Fruit fly (Drosophila melanogaster) whole organism, embryonic: Measurements from ENCODE around the gene CG42449.

ENCODE experiments used
- Abd-B ChIP-seq: fragments of 200-800 bp; sonication (Bioruptor generic); optimal IDR thresholded peaks from 2 replicates; lab custom pipeline; 2018; ENCODE audit warnings: missing biosample characterization, mild to moderate bottlenecking, missing genetic modification characterization, moderate library complexity
- Atf3 ChIP-seq: fragments of 200-800 bp; sonication (Bioruptor generic); optimal IDR thresholded peaks from 3 replicates; lab custom pipeline; 2016; ENCODE audit warnings: missing biosample characterization, missing genetic modification characterization
- Bdp1 ChIP-seq: fragments of 200-800 bp; sonication (Bioruptor generic); optimal IDR thresholded peaks from 3 replicates; lab custom pipeline; 2016; ENCODE audit warnings: missing biosample characterization, missing genetic modification characterization
- CG10366 ChIP-seq: fragments of 200-800 bp; sonication (Bioruptor generic); IDR thresholded peaks from 2 replicates; pipeline ENCODE4 v1.3.6; 2022; ENCODE audit warnings: missing biosample characterization, missing genetic modification characterization
- CG11456 ChIP-seq: fragments of 200-800 bp; sonication (Bioruptor generic); IDR thresholded peaks from 3 replicates; pipeline ENCODE4 v1.3.6; 2022; ENCODE audit warnings: missing biosample characterization, missing genetic modification characterization
- CG11504 ChIP-seq: fragments of 200-800 bp; sonication (Bioruptor generic); optimal IDR thresholded peaks from 3 replicates; lab custom pipeline; 2019; ENCODE audit warnings: missing biosample characterization, mild to moderate bottlenecking, missing genetic modification characterization, moderate library complexity
- CG1647 ChIP-seq: fragments of 200-800 bp; sonication (Bioruptor generic); optimal IDR thresholded peaks from 3 replicates; lab custom pipeline; 2016; ENCODE audit warnings: missing biosample characterization, missing genetic modification characterization
- CG17328 ChIP-seq: fragments of 200-800 bp; sonication (Bioruptor generic); IDR thresholded peaks from 2 replicates; pipeline ENCODE4 v1.3.6; 2022; ENCODE audit warnings: missing biosample characterization, missing genetic modification characterization
- CG2875 ChIP-seq: fragments of 200-800 bp; sonication (Bioruptor generic); optimal IDR thresholded peaks from 2 replicates; lab custom pipeline; 2017; ENCODE audit warnings: missing biosample characterization, mild to moderate bottlenecking, missing genetic modification characterization, missing genetic modification reagents
- CG30431 ChIP-seq: fragments of 200-800 bp; sonication (Bioruptor generic); optimal IDR thresholded peaks from 2 replicates; lab custom pipeline; 2017; ENCODE audit warnings: missing biosample characterization, missing genetic modification characterization
- CG4404 ChIP-seq: fragments of 200-800 bp; sonication (Bioruptor generic); IDR thresholded peaks from 2 replicates; pipeline ENCODE4 v1.3.6; 2022; ENCODE audit warnings: missing biosample characterization, missing genetic modification characterization
- CG4424 ChIP-seq: fragments of 200-800 bp; sonication (Bioruptor generic); optimal IDR thresholded peaks from 3 replicates; lab custom pipeline; 2016; ENCODE audit warnings: missing biosample characterization, missing genetic modification characterization
- CG4854 ChIP-seq: fragments of 200-800 bp; sonication (Bioruptor generic); optimal IDR thresholded peaks from 2 replicates; lab custom pipeline; 2016; ENCODE audit warnings: missing biosample characterization, missing genetic modification characterization, inconsistent platforms
- CG5245 ChIP-seq: fragments of 200-800 bp; sonication (Bioruptor generic); optimal IDR thresholded peaks from 3 replicates; lab custom pipeline; 2016; ENCODE audit warnings: missing biosample characterization, missing genetic modification characterization
- CG6683 ChIP-seq: fragments of 200-800 bp; sonication (Bioruptor generic); optimal IDR thresholded peaks from 2 replicates; lab custom pipeline; 2017; ENCODE audit warnings: missing biosample characterization, mild to moderate bottlenecking, missing genetic modification characterization, missing genetic modification reagents
- CG6791 ChIP-seq: fragments of 200-800 bp; sonication (Bioruptor generic); IDR thresholded peaks from 3 replicates; pipeline ENCODE4 v1.3.6; 2022; ENCODE audit warnings: missing biosample characterization, missing genetic modification characterization; ENCODE audit not compliant: partially characterized antibody
- CG7963 ChIP-seq: fragments of 200-800 bp; sonication (Bioruptor generic); IDR thresholded peaks from 3 replicates; pipeline ENCODE4 v1.3.6; 2022; ENCODE audit warnings: missing biosample characterization, missing genetic modification characterization; ENCODE audit not compliant: partially characterized antibody
- CG8944 ChIP-seq: fragments of 200-800 bp; sonication (Bioruptor generic); optimal IDR thresholded peaks from 3 replicates; lab custom pipeline; 2016; ENCODE audit warnings: missing biosample characterization, missing genetic modification characterization
- CkIIα-i1 ChIP-seq: fragments of 200-800 bp; sonication (Bioruptor generic); IDR thresholded peaks from 2 replicates; pipeline ENCODE4 v1.3.6; 2022; ENCODE audit warnings: missing biosample characterization, missing genetic modification characterization
- Dip2 ChIP-seq: fragments of 200-800 bp; sonication (Bioruptor generic); IDR thresholded peaks from 2 replicates; pipeline ENCODE4 v1.3.6; 2022; ENCODE audit warnings: missing biosample characterization, missing genetic modification characterization
- Dll ChIP-seq: fragments of 200-800 bp; sonication (Bioruptor generic); IDR thresholded peaks from 4 replicates; pipeline ENCODE4 v1.3.6; 2022; ENCODE audit warnings: missing biosample characterization, missing genetic modification characterization; ENCODE audit not compliant: partially characterized antibody
- Doc2 ChIP-seq: fragments of 200-800 bp; sonication (Bioruptor generic); IDR thresholded peaks from 2 replicates; pipeline ENCODE4 v1.3.6; 2022; ENCODE audit warnings: missing biosample characterization, missing genetic modification characterization
- HLH3B ChIP-seq: fragments of 200-800 bp; sonication (Bioruptor generic); IDR thresholded peaks from 2 replicates; pipeline ENCODE4 v1.3.6; 2022; ENCODE audit warnings: missing biosample characterization, missing genetic modification characterization
- Hand ChIP-seq: fragments of 200-800 bp; sonication (Bioruptor generic); optimal IDR thresholded peaks from 2 replicates; lab custom pipeline; 2017; ENCODE audit warnings: mild to moderate bottlenecking, missing biosample characterization, missing genetic modification reagents, missing genetic modification characterization
- Kr ChIP-seq: fragments of 200-800 bp; sonication (Bioruptor generic); optimal IDR thresholded peaks from 2 replicates; lab custom pipeline; 2017; ENCODE audit warnings: missing biosample characterization, mild to moderate bottlenecking, missing genetic modification characterization
- MESR4 ChIP-seq: fragments of 200-800 bp; sonication (Bioruptor generic); optimal IDR thresholded peaks from 2 replicates; lab custom pipeline; 2018; ENCODE audit warnings: missing biosample characterization, mild to moderate bottlenecking, missing genetic modification characterization, moderate library complexity
- Myb ChIP-seq: fragments of 200-800 bp; sonication (Bioruptor generic); optimal IDR thresholded peaks from 2 replicates; lab custom pipeline; 2016; ENCODE audit warnings: missing biosample characterization, missing genetic modification characterization
- Ptx1 ChIP-seq: fragments of 200-800 bp; sonication (Bioruptor generic); IDR thresholded peaks from 2 replicates; pipeline ENCODE4 v1.3.6; 2022; ENCODE audit warnings: missing biosample characterization, missing genetic modification characterization
- Sox100B ChIP-seq: fragments of 200-800 bp; sonication (Bioruptor generic); optimal IDR thresholded peaks from 3 replicates; lab custom pipeline; 2018; ENCODE audit warnings: missing biosample characterization, mild to moderate bottlenecking, missing genetic modification characterization
- Ssrp ChIP-seq: fragments of 200-800 bp; sonication (Bioruptor generic); optimal IDR thresholded peaks from 2 replicates; lab custom pipeline; 2018; ENCODE audit warnings: missing biosample characterization, mild to moderate bottlenecking, missing genetic modification characterization, moderate library complexity
- Tbp ChIP-seq: fragments of >200 bp; optimal IDR thresholded peaks from 2 replicates; lab custom pipeline; 2018; ENCODE audit warnings: missing biosample characterization, missing genetic modification characterization
- YL-1 ChIP-seq: fragments of 200-800 bp; sonication (Bioruptor generic); optimal IDR thresholded peaks from 3 replicates; lab custom pipeline; 2017; ENCODE audit warnings: missing biosample characterization, mild to moderate bottlenecking, missing genetic modification characterization
- aop ChIP-seq: fragments of 200-800 bp; sonication (Bioruptor generic); IDR thresholded peaks from 2 replicates; pipeline ENCODE4 v1.3.6; 2022; ENCODE audit warnings: missing biosample characterization, missing genetic modification characterization
- ap ChIP-seq: fragments of 200-800 bp; sonication (Bioruptor generic); IDR thresholded peaks from 2 replicates; pipeline ENCODE4 v1.3.6; 2022; ENCODE audit warnings: missing biosample characterization, missing genetic modification characterization
- ash1 ChIP-seq: fragments of 200-800 bp; sonication (Bioruptor generic); optimal IDR thresholded peaks from 2 replicates; lab custom pipeline; 2018; ENCODE audit warnings: missing biosample characterization, mild to moderate bottlenecking, missing genetic modification characterization
- btn ChIP-seq: fragments of 200-800 bp; sonication (Bioruptor generic); optimal IDR thresholded peaks from 2 replicates; lab custom pipeline; 2016; ENCODE audit warnings: missing biosample characterization, missing genetic modification characterization
- dpn ChIP-seq, 2 experiments: fragments of 200-800 bp; sonication (Bioruptor generic); optimal IDR thresholded peaks; 3 replicates each; lab custom pipeline; 2016; ENCODE audit warnings: missing biosample characterization in 2 of 2, missing genetic modification characterization in 2 of 2
- gt ChIP-seq: fragments of 200-800 bp; sonication (Bioruptor generic); IDR thresholded peaks from 2 replicates; pipeline ENCODE4 v1.3.6; 2022; ENCODE audit warnings: missing biosample characterization, missing genetic modification characterization
- insv ChIP-seq, 2 experiments: fragments of 200-800 bp; sonication (Bioruptor generic); optimal IDR thresholded peaks; 3 replicates each; lab custom pipeline; 2016 to 2018; ENCODE audit warnings: missing biosample characterization in 2 of 2, missing genetic modification characterization in 2 of 2
- nau ChIP-seq: fragments of 200-800 bp; sonication (Bioruptor generic); optimal IDR thresholded peaks from 3 replicates; lab custom pipeline; 2017; ENCODE audit warnings: missing biosample characterization, mild to moderate bottlenecking, missing genetic modification characterization, missing genetic modification reagents
- repo ChIP-seq: fragments of 200-800 bp; sonication (Bioruptor generic); optimal IDR thresholded peaks from 2 replicates; lab custom pipeline; 2016; ENCODE audit warnings: missing biosample characterization, missing genetic modification characterization
- scrt ChIP-seq: fragments of 200-800 bp; sonication (Bioruptor generic); optimal IDR thresholded peaks from 2 replicates; lab custom pipeline; 2018; ENCODE audit warnings: missing biosample characterization, mild to moderate bottlenecking, missing genetic modification characterization, moderate library complexity
- slou ChIP-seq: fragments of 200-800 bp; sonication (Bioruptor generic); optimal IDR thresholded peaks from 3 replicates; lab custom pipeline; 2016; ENCODE audit warnings: missing biosample characterization, missing genetic modification characterization
- slp2 ChIP-seq: fragments of 200-800 bp; sonication (Bioruptor generic); optimal IDR thresholded peaks from 2 replicates; lab custom pipeline; 2016; ENCODE audit warnings: missing biosample characterization, missing genetic modification characterization
- sr ChIP-seq: fragments of 200-800 bp; sonication (Bioruptor generic); IDR thresholded peaks from 3 replicates; pipeline ENCODE4 v1.3.6; 2022; ENCODE audit warnings: missing biosample characterization, missing genetic modification characterization
- stwl ChIP-seq: fragments of 200-800 bp; sonication (Bioruptor generic); optimal IDR thresholded peaks from 3 replicates; lab custom pipeline; 2018; ENCODE audit warnings: missing biosample characterization, mild to moderate bottlenecking, missing genetic modification characterization, moderate library complexity
- tgo ChIP-seq: fragments of 200-800 bp; sonication (Bioruptor generic); IDR thresholded peaks from 3 replicates; pipeline ENCODE4 v1.3.6; 2022; ENCODE audit warnings: missing biosample characterization, missing genetic modification characterization
- wdn ChIP-seq: fragments of 200-800 bp; sonication (Bioruptor generic); IDR thresholded peaks from 2 replicates; pipeline ENCODE4 v1.3.6; 2022; ENCODE audit warnings: missing biosample characterization, missing genetic modification characterization
- zf30C ChIP-seq: fragments of 200-800 bp; sonication (Bioruptor generic); optimal IDR thresholded peaks from 3 replicates; lab custom pipeline; 2018; ENCODE audit warnings: missing biosample characterization, mild to moderate bottlenecking, missing genetic modification characterization

CG42449 gene

dm6 chrX:5677400-5678177 lies 5.5 kb upstream of the CG42449 start (continued):
- peak; percentile 98 for TF ChIP-seq YL-1 (GFP tag; lab: Kevin White, UChicago)
- peak; percentile 38 for TF ChIP-seq Abd-B
- peak; percentile 30; the same call in 1 of the 2 replicates for TF ChIP-seq Ptx1 (GFP tag; lab: Robert Waterston, UW)
- peak; percentile 80 for TF ChIP-seq Atf3 (GFP tag; lab: Kevin White, UChicago)
- no peak for TF ChIP-seq Dll
- TF ChIP-seq Dip2 (GFP tag; lab: Robert Waterston, UW) = no peak
- TF ChIP-seq Myb (GFP tag; lab: Kevin White, UChicago) = peak; percentile 60
- 0 out of 2 replicates have a peak, but pooled peaks have one; percentile 46 for TF ChIP-seq aop (GFP tag; lab: Robert Waterston, UW)
- TF ChIP-seq stwl = peak; percentile 49
- peak; percentile 36 to 83 for TF ChIP-seq insv (GFP tag; optimal IDR thresholded peaks at IDR 0.05; lab: Kevin White, UChicago)
- TF ChIP-seq slou (GFP tag; lab: Kevin White, UChicago) = peak; percentile 72
- TF ChIP-seq HLH3B (GFP tag; lab: Robert Waterston, UW) = peak; percentile 89
- TF ChIP-seq CG11504 (tag; lab: Kevin White, UChicago) = peak; percentile 87
- peak; percentile 61 for TF ChIP-seq CG30431
- peak; percentile 70 for TF ChIP-seq CG10366 (GFP tag; lab: Robert Waterston, UW)
- peak; percentile 83 for TF ChIP-seq sr (GFP tag; lab: Robert Waterston, UW)
- peak; percentile 29; the same call in 1 of the 2 replicates for TF ChIP-seq CG4404 (GFP tag; lab: Robert Waterston, UW)
- peak; percentile 75 to 89 for TF ChIP-seq dpn (GFP tag; optimal IDR thresholded peaks at IDR 0.05; lab: Kevin White, UChicago)
- TF ChIP-seq CG11456 (GFP tag; lab: Robert Waterston, UW) = peak; percentile 91
- peak; percentile 92 for TF ChIP-seq Kr
- TF ChIP-seq zf30C (GFP tag; lab: Kevin White, UChicago) = peak; percentile 28
- peak; percentile 23 for TF ChIP-seq MESR4 (GFP tag; lab: Kevin White, UChicago)
- peak; percentile 88 for TF ChIP-seq btn (GFP tag; lab: Kevin White, UChicago)
- peak; percentile 82 for TF ChIP-seq CG8944
- TF ChIP-seq Hand = peak; percentile 79
- peak; percentile 94 for TF ChIP-seq CG1647 (GFP tag; lab: Kevin White, UChicago)
- TF ChIP-seq CG17328 (GFP tag; lab: Robert Waterston, UW) = peak; percentile 90
- TF ChIP-seq ap = peak; percentile 54
- no peak for TF ChIP-seq CG6791 (GFP tag; lab: Robert Waterston, UW)
- TF ChIP-seq nau (GFP tag; lab: Kevin White, UChicago) = peak; percentile 96
- peak; percentile 93 for TF ChIP-seq CG4854 (GFP tag; lab: Kevin White, UChicago)
- peak; percentile 95 for TF ChIP-seq Sox100B (GFP tag; lab: Kevin White, UChicago)
- TF ChIP-seq CkIIα-i1 = peak; percentile 59; the same call in 1 of the 2 replicates
- TF ChIP-seq tgo (GFP tag; lab: Robert Waterston, UW) = peak; percentile 62; the same call in 2 of the 3 replicates
- peak; percentile 88 for TF ChIP-seq scrt (GFP tag; lab: Kevin White, UChicago)
- TF ChIP-seq CG6683 (GFP tag; lab: Kevin White, UChicago) = peak; percentile 91
- TF ChIP-seq repo (GFP tag; lab: Kevin White, UChicago) = peak; percentile 87
- TF ChIP-seq Bdp1 = peak; percentile 87
- no peak for TF ChIP-seq Doc2 (GFP tag; lab: Robert Waterston, UW)
- peak; percentile 71 for TF ChIP-seq gt (GFP tag; lab: Robert Waterston, UW)
- peak; percentile 87 for TF ChIP-seq CG4424 (GFP tag; lab: Kevin White, UChicago)
- TF ChIP-seq slp2 (GFP tag; lab: Kevin White, UChicago) = peak; percentile 85
- no peak for TF ChIP-seq Tbp (GFP tag; lab: Kevin White, UChicago)
- TF ChIP-seq wdn = peak; percentile 74; the same call in 1 of the 2 replicates
- TF ChIP-seq Ssrp (tag; lab: Kevin White, UChicago) = peak; percentile 14
- peak; percentile 91 for TF ChIP-seq ash1 (GFP tag; lab: Kevin White, UChicago)
- TF ChIP-seq CG5245 (GFP tag; lab: Kevin White, UChicago) = peak; percentile 85
- TF ChIP-seq CG7963 (GFP tag; lab: Robert Waterston, UW) = no peak
- TF ChIP-seq CG2875 (GFP tag; lab: Kevin White, UChicago) = peak; percentile 97
